Fruit fly (Drosophila melanogaster): Measurements from ENCODE around the gene CG42232.

The CG42232 gene

DNA sequence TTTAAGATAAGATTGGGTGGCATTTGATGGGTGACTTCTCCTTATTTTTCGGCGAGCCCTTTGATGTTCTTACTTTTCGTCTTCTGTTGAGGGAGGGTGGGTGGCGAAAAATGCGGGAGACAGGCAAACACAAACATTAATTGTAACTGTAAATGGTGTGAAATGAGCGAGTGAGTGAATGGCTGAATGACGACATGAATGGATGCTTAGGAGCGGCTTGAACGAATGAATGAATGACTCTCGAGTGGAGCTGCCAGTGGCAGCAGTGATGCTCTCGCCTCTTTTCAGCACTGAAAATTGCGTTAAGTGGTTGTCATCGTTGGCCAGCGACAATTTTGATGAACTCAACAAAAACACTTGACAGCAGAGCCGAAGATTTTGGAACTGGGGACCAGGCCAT, 35.1 kb upstream of the CG42232 start:
- TF ChIP-seq Sox14 (GFP tag; optimal IDR thresholded peaks at IDR 0.05) (no peak), CG3919 (GFP tag; optimal IDR thresholded peaks at IDR 0.05) (no peak), ss (GFP tag; optimal IDR thresholded peaks at IDR 0.05) (no peak), Lpt (GFP tag; optimal IDR thresholded peaks at IDR 0.05) (no peak), CG11294 (GFP tag; IDR thresholded peaks at IDR 0.05) (no peak), Sox15 (GFP tag; optimal IDR thresholded peaks at IDR 0.05) (no peak), Ets21C (GFP tag; optimal IDR thresholded peaks at IDR 0.05) (no peak), Blimp-1 (GFP tag; optimal IDR thresholded peaks at IDR 0.05) (no peak), spab (GFP tag; optimal IDR thresholded peaks at IDR 0.05) (no peak), CG16779 (tag; optimal IDR thresholded peaks at IDR 0.05) (no peak), CG11902 (GFP tag; optimal IDR thresholded peaks at IDR 0.05) (no peak), Hr38 (GFP tag; optimal IDR thresholded peaks at IDR 0.05) (no peak), dac (GFP tag; optimal IDR thresholded peaks at IDR 0.05) (no peak), Gug (GFP tag; IDR thresholded peaks at IDR 0.05) (no peak), Eip93F (GFP tag; optimal IDR thresholded peaks at IDR 0.05) (no peak), CG10631 (GFP tag; optimal IDR thresholded peaks at IDR 0.05) (no peak), CG32006 (GFP tag; optimal IDR thresholded peaks at IDR 0.05) (no peak), CG10669 (GFP tag; optimal IDR thresholded peaks at IDR 0.05) (no peak), CG9139 (GFP tag; optimal IDR thresholded peaks at IDR 0.05) (no peak)

dm6 chr3R:16502595-16503305, 33.3 kb upstream of the CG42232 start, which contains the start of gene CG42342:
Gene CG42342, plus strand, starts transcription at chr3R:16502770.
- TF ChIP-seq pdm3 (GFP tag; optimal IDR thresholded peaks at IDR 0.05): no peak
- TF ChIP-seq CG6854 (GFP tag; optimal IDR thresholded peaks at IDR 0.05): peak; percentile 4
- TF ChIP-seq CG15336 (GFP tag; IDR thresholded peaks at IDR 0.05): no peak
- TF ChIP-seq CG7368 (GFP tag; optimal IDR thresholded peaks at IDR 0.05): no peak
- TF ChIP-seq CG32006 (GFP tag; optimal IDR thresholded peaks at IDR 0.05): no peak
- TF ChIP-seq CG3032 (tag; optimal IDR thresholded peaks at IDR 0.05): no peak
- no peak for TF ChIP-seq CG6808 (GFP tag; optimal IDR thresholded peaks at IDR 0.05)
- no peak for TF ChIP-seq CG9139 (GFP tag; optimal IDR thresholded peaks at IDR 0.05)
- TF ChIP-seq Hr4 (GFP tag; optimal IDR thresholded peaks at IDR 0.05): no peak
- TF ChIP-seq Smox (GFP tag; optimal IDR thresholded peaks at IDR 0.05): no peak
- TF ChIP-seq CG3919 (GFP tag; optimal IDR thresholded peaks at IDR 0.05): no peak
- TF ChIP-seq CG6163 (GFP tag; IDR thresholded peaks at IDR 0.05): no peak
- no peak for TF ChIP-seq dsx (GFP tag; optimal IDR thresholded peaks at IDR 0.05; ENCODE audit: poor library complexity, severe bottlenecking)
- peak; percentile 2 for TF ChIP-seq svp (GFP tag)
- no peak for TF ChIP-seq fkh (GFP tag; optimal IDR thresholded peaks at IDR 0.05)
- TF ChIP-seq ss (GFP tag; optimal IDR thresholded peaks at IDR 0.05): peak in 1 of 2 experiments; percentile 4
- no peak for TF ChIP-seq Sox15 (GFP tag; optimal IDR thresholded peaks at IDR 0.05)
- TF ChIP-seq Eip78C (GFP tag): peak; percentile 65
- TF ChIP-seq Ets21C (GFP tag; optimal IDR thresholded peaks at IDR 0.05): no peak
- TF ChIP-seq acj6 (GFP tag; optimal IDR thresholded peaks at IDR 0.05): no peak

DNA sequence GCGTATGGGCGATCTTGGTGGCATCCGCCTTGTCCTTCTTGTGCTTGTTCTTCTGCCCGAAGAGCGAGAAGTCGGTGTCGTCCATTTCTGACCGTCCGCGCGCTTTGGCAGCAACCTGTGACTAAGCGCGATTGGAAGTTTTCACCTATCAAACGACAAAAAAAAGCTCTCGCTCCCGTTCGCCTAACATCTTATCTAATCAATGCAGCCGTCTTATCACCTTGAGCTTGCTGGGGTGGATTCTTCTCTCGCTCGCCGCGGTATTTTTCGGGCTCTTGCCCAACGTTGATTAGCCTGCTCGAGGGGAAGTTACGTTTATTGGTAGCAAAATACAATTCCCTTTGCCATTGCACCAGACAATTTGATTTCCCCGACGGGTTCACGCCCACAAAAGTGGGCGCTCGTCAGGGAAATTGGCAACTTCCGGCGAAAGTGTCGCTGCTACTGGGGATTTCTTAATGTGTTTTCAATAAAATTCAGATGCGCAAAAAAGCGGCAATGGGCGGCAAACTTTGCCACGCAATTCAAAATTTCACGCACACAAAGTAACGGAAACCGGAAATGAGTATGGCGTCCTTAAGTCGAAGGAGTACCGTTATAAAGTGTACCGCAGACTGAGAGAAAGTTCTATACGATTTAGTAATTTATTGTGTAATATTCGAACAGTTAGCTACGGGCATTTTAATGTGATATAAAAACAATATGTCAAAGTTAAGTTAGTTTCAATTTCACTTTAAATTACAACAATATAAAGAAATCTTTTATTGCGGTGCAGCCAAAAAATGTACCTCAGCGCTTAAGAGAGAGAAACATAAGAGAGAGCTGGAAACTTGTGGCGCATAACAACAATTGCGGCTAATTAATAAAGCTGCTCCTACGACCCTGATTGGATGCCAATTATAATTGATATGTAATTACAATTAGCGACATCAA, 31.7 kb upstream of the CG42232 start, which contains the start of gene Decay:
Gene Decay (minus strand): TSS at position 132 of the 933 bp plus-strand sequence.
- TF ChIP-seq lz (GFP tag; optimal IDR thresholded peaks at IDR 0.05) (peak; percentile 48), svp (GFP tag) (peak; percentile 81), CG7368 (GFP tag; optimal IDR thresholded peaks at IDR 0.05) (peak; percentile 26), CG10631 (GFP tag; optimal IDR thresholded peaks at IDR 0.05) (peak; percentile 26), Sox102F (GFP tag; optimal IDR thresholded peaks at IDR 0.05) (peak; percentile 61), CG8119 (GFP tag; IDR thresholded peaks at IDR 0.05) (peak; percentile 58; the same call in 2 of the 3 replicates), eg (GFP tag; IDR thresholded peaks at IDR 0.05) (no peak), cyc (GFP tag; optimal IDR thresholded peaks at IDR 0.05) (peak; percentile 37), Sox14 (GFP tag; optimal IDR thresholded peaks at IDR 0.05) (peak; percentile 50), esn (GFP tag; optimal IDR thresholded peaks at IDR 0.05) (peak; percentile 73), Eip93F (GFP tag; optimal IDR thresholded peaks at IDR 0.05) (no peak), pdm3 (GFP tag; optimal IDR thresholded peaks at IDR 0.05) (peak; percentile 51), Lpt (GFP tag; optimal IDR thresholded peaks at IDR 0.05) (no peak), Eip78C (GFP tag) (peak; percentile 87), CG32006 (GFP tag; optimal IDR thresholded peaks at IDR 0.05) (peak; percentile 37), Eip75B (GFP tag; optimal IDR thresholded peaks at IDR 0.05) (peak; percentile 39), fkh (GFP tag; optimal IDR thresholded peaks at IDR 0.05) (no peak), CG8319 (GFP tag; optimal IDR thresholded peaks at IDR 0.05) (no peak), acj6 (GFP tag; optimal IDR thresholded peaks at IDR 0.05) (peak; percentile 54), CG11902 (GFP tag; optimal IDR thresholded peaks at IDR 0.05) (no peak), achi (GFP tag; optimal IDR thresholded peaks at IDR 0.05) (peak; percentile 46), fd59A (GFP tag; optimal IDR thresholded peaks at IDR 0.05) (no peak), CG3919 (GFP tag; optimal IDR thresholded peaks at IDR 0.05) (peak; percentile 63), CG15336 (GFP tag; IDR thresholded peaks at IDR 0.05) (peak; percentile 52)

Data from whole organism, prepupa.